Worm (Caenorhabditis elegans) whole organism, L3 larva: ENCODE results near the gene W03F9.11.

Experiments
- ZK546.5 ChIP-seq: sonication (generic microtip); optimal IDR thresholded peaks from 2 replicates; lab custom pipeline; 2017; ENCODE audit warnings: missing biosample characterization, missing genetic modification characterization
- aly-2 ChIP-seq: fragments of 150-350 bp; optimal IDR thresholded peaks from 2 replicates; lab custom pipeline; 2014; ENCODE audit warnings: missing biosample characterization, missing genetic modification characterization
- ama-1 ChIP-seq: fragments of 150-350 bp; optimal IDR thresholded peaks from 2 replicates; lab custom pipeline; 2018
- ceh-82 ChIP-seq: fragments of 150-350 bp; optimal IDR thresholded peaks from 2 replicates; lab custom pipeline; 2014; ENCODE audit warnings: missing biosample characterization, missing genetic modification characterization
- egl-27 ChIP-seq: sonication (generic microtip); optimal IDR thresholded peaks from 4 replicates; lab custom pipeline; 2017; ENCODE audit warnings: missing biosample characterization, missing genetic modification reagents, missing genetic modification characterization
- eor-1 ChIP-seq, 2 experiments: fragments of 150-350 bp; optimal IDR thresholded peaks; 2 replicates each; lab custom pipeline; 2014 to 2018; ENCODE audit warnings: missing biosample characterization in 2 of 2, missing genetic modification characterization in 2 of 2
- fkh-2 ChIP-seq: fragments of 150-350 bp; optimal IDR thresholded peaks from 2 replicates; lab custom pipeline; 2014; ENCODE audit warnings: missing biosample characterization, missing genetic modification reagents, missing genetic modification characterization
- lin-39 ChIP-seq: fragments of 150-350 bp; optimal IDR thresholded peaks from 2 replicates; lab custom pipeline; 2018; ENCODE audit warnings: missing biosample characterization, missing genetic modification reagents, missing genetic modification characterization
- nhr-12 ChIP-seq: fragments of 150-350 bp; optimal IDR thresholded peaks from 2 replicates; lab custom pipeline; 2014; ENCODE audit warnings: missing biosample characterization, missing genetic modification characterization
- nhr-25 ChIP-seq: sonication (generic microtip); optimal IDR thresholded peaks from 2 replicates; lab custom pipeline; 2017; ENCODE audit warnings: missing biosample characterization, missing genetic modification characterization
- nhr-76 ChIP-seq: fragments of 150-350 bp; sonication (generic microtip); optimal IDR thresholded peaks from 5 replicates; lab custom pipeline; 2014; ENCODE audit warnings: missing biosample characterization, missing genetic modification characterization
- skn-1 ChIP-seq: fragments of 150-350 bp; optimal IDR thresholded peaks from 2 replicates; lab custom pipeline; 2014; ENCODE audit warnings: missing biosample characterization, missing genetic modification characterization
- unc-62 ChIP-seq: fragments of 150-350 bp; sonication (generic microtip); optimal IDR thresholded peaks from 4 replicates; lab custom pipeline; 2014; ENCODE audit warnings: missing biosample characterization, missing genetic modification reagents, missing genetic modification characterization
- ztf-4 ChIP-seq: fragments of 150-350 bp; optimal IDR thresholded peaks from 2 replicates; lab custom pipeline; 2014; ENCODE audit warnings: missing biosample characterization, missing genetic modification characterization

ce11 chrV:166687-167086 lies 25.5 kb upstream of the W03F9.11 start, which contains the start of gene Y108G3AL.2:
- TF ChIP-seq skn-1 (no peak), eor-1 (tag; optimal IDR thresholded peaks at IDR 0.05; lab: Kevin White, UChicago) (no peak), lin-39 (tag; lab: Kevin White, UChicago) (no peak), unc-62 (GFP tag; lab: Kevin White, UChicago) (no peak), egl-27 (tag; lab: Kevin White, UChicago) (no peak), ceh-82 (tag; lab: Kevin White, UChicago) (no peak), nhr-25 (tag; lab: Kevin White, UChicago) (no peak), nhr-76 (tag; lab: Kevin White, UChicago) (no peak), ama-1 (lab: Kevin White, UChicago) (no peak), nhr-12 (tag; lab: Kevin White, UChicago) (no peak), aly-2 (tag; lab: Kevin White, UChicago) (no peak), ZK546.5 (tag; lab: Kevin White, UChicago) (no peak), ztf-4 (tag; lab: Kevin White, UChicago) (no peak), fkh-2 (no peak)
